Worm (Caenorhabditis elegans): ENCODE data around the gene tbc-8.

Gene tbc-8

DNA sequence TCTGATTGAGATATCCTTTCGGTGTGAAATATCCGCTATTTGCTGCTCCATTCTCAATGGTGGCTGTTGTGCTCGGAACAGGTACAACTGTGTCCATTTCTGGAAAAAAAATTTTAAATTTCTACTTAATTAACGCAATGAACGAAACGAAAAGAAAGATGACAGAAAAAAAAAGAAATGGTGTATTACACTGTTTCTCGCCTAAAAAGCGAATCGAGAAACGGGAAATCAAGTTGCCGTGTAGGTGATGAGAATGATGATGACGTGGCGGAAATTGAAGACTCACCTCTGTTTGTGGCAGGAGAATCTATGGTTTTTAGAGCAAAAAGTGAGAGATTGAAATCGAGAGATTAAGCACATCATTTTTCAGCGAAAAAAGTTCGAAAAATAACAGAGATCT lies 21.7 kb downstream of the tbc-8 start, which contains the start of gene C38H2.3:
TSS of gene C38H2.3 (minus strand) at position 101 of the 400 bp plus-strand sequence.
- TF ChIP-seq elt-1 (tag; optimal IDR thresholded peaks at IDR 0.05) (peak; percentile 25), lsy-12 (tag; optimal IDR thresholded peaks at IDR 0.05) (no peak)

DNA sequence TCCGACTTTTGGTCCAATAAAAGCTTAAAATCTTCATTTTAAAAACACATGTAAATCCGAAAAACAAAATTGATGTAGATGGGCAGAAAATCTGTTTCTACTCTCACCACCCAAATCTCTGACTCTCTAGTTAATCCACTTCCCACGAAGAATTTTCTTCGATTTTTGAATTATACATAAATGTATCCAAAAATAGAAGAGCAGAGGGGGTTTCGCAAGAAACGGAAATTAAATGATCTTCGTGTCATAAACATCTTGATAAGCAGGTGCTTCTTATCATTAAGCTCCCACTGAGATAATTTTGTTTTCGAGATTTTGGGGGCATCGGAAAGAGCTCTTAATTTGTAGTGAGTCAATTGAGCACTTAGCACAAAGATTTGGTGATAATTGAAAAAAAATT lies 24.9 kb downstream of the tbc-8 start:
- no peak for TF ChIP-seq lsy-12 (tag; optimal IDR thresholded peaks at IDR 0.05)
- no peak for TF ChIP-seq lin-15B (tag; optimal IDR thresholded peaks at IDR 0.05)
- TF ChIP-seq nhr-76 (tag; optimal IDR thresholded peaks at IDR 0.05): no peak
- no peak for TF ChIP-seq unc-62 (GFP tag; optimal IDR thresholded peaks at IDR 0.05)
- no peak for TF ChIP-seq ztf-11 (tag; optimal IDR thresholded peaks at IDR 0.05)
- no peak for TF ChIP-seq unc-39 (tag; optimal IDR thresholded peaks at IDR 0.05)
- no peak for TF ChIP-seq elt-3 (tag; optimal IDR thresholded peaks at IDR 0.05)
- no peak for TF ChIP-seq nhr-237 (tag; optimal IDR thresholded peaks at IDR 0.05)
- TF ChIP-seq ztf-4 (tag; optimal IDR thresholded peaks at IDR 0.05): no peak
- no peak for TF ChIP-seq skn-1 (tag; optimal IDR thresholded peaks at IDR 0.05)
- no peak for TF ChIP-seq egl-5 (tag; optimal IDR thresholded peaks at IDR 0.05)
- TF ChIP-seq zag-1 (tag; optimal IDR thresholded peaks at IDR 0.05): no peak
- no peak for TF ChIP-seq ZK546.5 (tag; optimal IDR thresholded peaks at IDR 0.05)
- TF ChIP-seq sea-2 (GFP tag; optimal IDR thresholded peaks at IDR 0.05): no peak
- TF ChIP-seq nhr-11 (tag; optimal IDR thresholded peaks at IDR 0.05): no peak
- no peak for TF ChIP-seq nhr-23 (tag; optimal IDR thresholded peaks at IDR 0.05)
- TF ChIP-seq nhr-12 (tag; optimal IDR thresholded peaks at IDR 0.05): no peak
- TF ChIP-seq tbx-2 (tag; optimal IDR thresholded peaks at IDR 0.05): no peak
- TF ChIP-seq ceh-28 (tag; optimal IDR thresholded peaks at IDR 0.05): no peak

DNA sequence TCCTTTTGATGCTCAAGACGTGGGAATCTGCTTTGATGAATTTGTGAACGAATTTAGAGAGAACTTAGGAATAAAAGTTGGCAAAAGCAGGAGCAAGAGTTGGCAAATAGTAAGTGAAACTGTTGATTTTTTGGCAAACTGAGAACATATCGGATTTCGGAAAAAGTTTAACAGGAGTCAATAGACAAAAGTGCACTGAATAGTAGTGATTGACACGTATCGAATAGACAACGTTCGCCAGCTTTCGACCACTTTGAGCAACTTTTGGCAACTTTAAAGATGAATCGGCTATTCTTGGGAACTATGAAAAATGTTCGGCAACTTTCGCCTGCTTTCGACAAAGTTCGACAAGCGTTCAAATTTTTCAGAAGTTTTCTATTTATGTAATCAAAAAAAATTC lies 26.9 kb downstream of the tbc-8 start, which contains the start of gene M03C11.9:
TSS of gene M03C11.9 (minus strand) at position 101 of the 400 bp plus-strand sequence.
- TF ChIP-seq jun-1 (tag; optimal IDR thresholded peaks at IDR 0.05) (no peak), ztf-4 (tag; optimal IDR thresholded peaks at IDR 0.05) (no peak), ama-1 (optimal IDR thresholded peaks at IDR 0.05) (no peak), ceh-9 (tag; optimal IDR thresholded peaks at IDR 0.05) (no peak), nhr-67 (tag; optimal IDR thresholded peaks at IDR 0.05) (no peak), egl-5 (tag; optimal IDR thresholded peaks at IDR 0.05) (no peak), nhr-12 (tag; optimal IDR thresholded peaks at IDR 0.05) (no peak)

DNA sequence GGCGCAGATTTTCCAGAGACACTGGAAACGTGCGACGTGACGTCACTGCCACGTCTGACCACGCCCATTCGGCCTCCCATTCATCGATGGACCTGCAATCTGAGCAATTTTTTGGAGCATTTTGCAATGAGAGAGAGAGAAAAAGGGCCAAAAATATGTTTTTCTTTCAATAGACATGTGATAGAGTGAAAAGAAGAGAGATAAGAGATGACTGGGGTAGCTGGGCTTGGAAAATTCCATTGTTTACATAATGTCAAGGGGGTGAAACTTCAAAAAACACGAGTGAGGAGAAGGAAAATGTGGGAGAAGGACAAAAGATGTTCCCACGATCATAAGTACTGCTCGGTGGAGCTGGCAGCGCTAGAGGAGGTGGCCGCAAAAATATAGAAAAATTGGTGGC lies 31.2 kb downstream of the tbc-8 start, which contains the start of gene M03C11.1:
TSS of gene M03C11.1 (minus strand) at position 101 of the 400 bp plus-strand sequence.
- TF ChIP-seq eor-1 (tag; optimal IDR thresholded peaks at IDR 0.05) (no peak), pha-4 (tag; optimal IDR thresholded peaks at IDR 0.05) (peak; percentile 60), hmg-11 (tag; optimal IDR thresholded peaks at IDR 0.05) (no peak)

DNA sequence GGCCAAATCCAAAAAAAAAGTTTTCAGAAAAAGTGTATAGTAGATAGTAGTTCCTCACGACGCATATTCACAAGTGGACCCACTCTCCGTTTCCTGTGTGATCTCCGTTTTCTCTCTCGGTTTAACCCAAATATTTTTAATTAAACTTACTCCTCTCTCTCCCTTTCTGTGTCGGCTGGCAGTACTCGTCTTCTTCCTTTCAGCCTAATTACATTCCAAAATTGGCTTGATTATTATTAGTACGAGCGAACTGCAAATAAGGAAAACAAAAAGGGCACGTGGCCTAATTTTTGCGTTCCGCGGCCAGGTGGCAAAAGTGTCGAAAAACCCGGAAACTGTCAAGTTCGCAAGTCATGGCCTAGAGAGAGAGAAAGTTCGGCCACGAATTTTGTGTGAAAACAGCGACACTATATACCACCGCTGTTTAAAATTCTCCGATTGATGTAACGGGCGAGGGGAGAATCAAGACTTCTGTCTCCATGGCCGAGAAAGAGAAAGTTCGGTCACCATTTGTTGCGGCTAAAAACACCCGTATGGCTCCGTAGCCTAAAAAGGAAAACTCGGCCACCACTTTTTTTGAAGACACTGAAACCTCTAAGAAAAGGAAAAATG lies 32.2 kb downstream of the tbc-8 start:
- no peak for TF ChIP-seq fkh-10 (GFP tag; optimal IDR thresholded peaks at IDR 0.05)
- peak; percentile 16 for TF ChIP-seq nfya-1 (tag; optimal IDR thresholded peaks at IDR 0.05; ENCODE audit: insufficient read depth)

DNA sequence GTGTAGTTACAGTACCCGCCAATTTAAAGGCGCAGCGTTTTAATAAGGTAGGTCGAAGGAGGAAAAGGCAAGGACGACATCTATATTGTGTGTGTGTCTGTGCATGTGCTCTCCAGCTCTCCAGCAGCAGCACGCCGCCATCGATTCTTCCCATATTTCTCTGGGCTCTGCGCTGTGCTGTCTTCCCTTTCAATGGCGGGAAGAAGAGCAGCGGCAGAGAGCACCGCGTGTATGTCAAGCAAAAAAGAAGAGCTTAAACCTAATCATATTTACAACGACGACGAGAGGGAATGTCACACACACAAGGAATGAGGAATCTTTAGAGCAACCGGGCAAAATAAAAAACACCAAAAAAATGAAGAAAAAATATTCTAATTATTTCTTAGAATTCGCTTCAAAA lies 34.2 kb downstream of the tbc-8 start:
- TF ChIP-seq sea-2 (GFP tag; optimal IDR thresholded peaks at IDR 0.05) (no peak), nfya-1 (tag; optimal IDR thresholded peaks at IDR 0.05; ENCODE audit: insufficient read depth) (peak; percentile 59), daf-12 (tag; optimal IDR thresholded peaks at IDR 0.05) (no peak), jun-1 (tag; optimal IDR thresholded peaks at IDR 0.05) (no peak), lin-15B (tag; optimal IDR thresholded peaks at IDR 0.05) (peak; percentile 33), nhr-76 (tag; optimal IDR thresholded peaks at IDR 0.05) (no peak), fkh-10 (GFP tag; optimal IDR thresholded peaks at IDR 0.05) (peak; percentile 35), eor-1 (tag; optimal IDR thresholded peaks at IDR 0.05) (no peak), nhr-25 (tag; optimal IDR thresholded peaks at IDR 0.05) (no peak), ceh-82 (tag; optimal IDR thresholded peaks at IDR 0.05) (no peak), hmg-11 (tag; optimal IDR thresholded peaks at IDR 0.05) (peak; percentile 56), ama-1 (optimal IDR thresholded peaks at IDR 0.05) (no peak), ceh-28 (tag; optimal IDR thresholded peaks at IDR 0.05) (no peak)
